Fruit fly (Drosophila melanogaster) whole organism, embryonic: ENCODE results near the gene Bicra.
A peak's percentile ranks its signal among the peaks of the same experiment; 100 is the strongest.

ENCODE experiments used
- Blimp-1 ChIP-seq: fragments of 200-800 bp; sonication (Bioruptor generic); optimal IDR thresholded peaks from 3 replicates; lab custom pipeline; 2018; ENCODE audit warnings: missing biosample characterization, missing genetic modification characterization, mild to moderate bottlenecking, moderate library complexity, missing genetic modification reagents
- CG11247 ChIP-seq: fragments of 200-800 bp; sonication (Bioruptor generic); IDR thresholded peaks from 2 replicates; pipeline ENCODE4 v1.3.6; 2022; ENCODE audit warnings: missing biosample characterization, missing genetic modification characterization
- CG11723 ChIP-seq: fragments of 200-800 bp; sonication (Bioruptor generic); optimal IDR thresholded peaks from 2 replicates; lab custom pipeline; 2017; ENCODE audit warnings: missing biosample characterization, mild to moderate bottlenecking, missing genetic modification characterization
- CG13296 ChIP-seq: fragments of 200-800 bp; sonication (Bioruptor generic); optimal IDR thresholded peaks from 3 replicates; lab custom pipeline; 2018; ENCODE audit warnings: missing biosample characterization, mild to moderate bottlenecking, missing genetic modification characterization
- CG14014 ChIP-seq: fragments of 200-800 bp; sonication (Bioruptor generic); IDR thresholded peaks from 2 replicates; pipeline ENCODE4 v1.3.6; 2022; ENCODE audit warnings: missing biosample characterization, missing genetic modification characterization
- CG14050 ChIP-seq: fragments of 200-800 bp; sonication (Bioruptor generic); IDR thresholded peaks from 3 replicates; pipeline ENCODE4 v1.3.6; 2022; ENCODE audit warnings: missing biosample characterization, missing genetic modification characterization
- CG14667 ChIP-seq: fragments of 200-800 bp; sonication (Bioruptor generic); IDR thresholded peaks from 2 replicates; pipeline ENCODE4 v1.3.6; 2022; ENCODE audit warnings: missing biosample characterization, missing genetic modification characterization
- CG15601 ChIP-seq: fragments of 200-800 bp; sonication (Bioruptor generic); optimal IDR thresholded peaks from 3 replicates; lab custom pipeline; 2019; ENCODE audit warnings: missing biosample characterization, mild to moderate bottlenecking, missing genetic modification characterization, moderate library complexity
- CG17186 ChIP-seq: fragments of 200-800 bp; sonication (Bioruptor generic); optimal IDR thresholded peaks from 3 replicates; lab custom pipeline; 2017; ENCODE audit warnings: missing biosample characterization, missing genetic modification reagents, missing genetic modification characterization
- CG17612 ChIP-seq: fragments of 200-800 bp; sonication (Bioruptor generic); IDR thresholded peaks from 2 replicates; pipeline ENCODE4 v1.3.6; 2022; ENCODE audit warnings: missing biosample characterization, missing genetic modification characterization
- CG2120 ChIP-seq: fragments of 200-800 bp; sonication (Bioruptor generic); optimal IDR thresholded peaks from 3 replicates; lab custom pipeline; 2016; ENCODE audit warnings: missing biosample characterization, missing genetic modification characterization
- CG4854 ChIP-seq: fragments of 200-800 bp; sonication (Bioruptor generic); optimal IDR thresholded peaks from 2 replicates; lab custom pipeline; 2016; ENCODE audit warnings: missing biosample characterization, missing genetic modification characterization, inconsistent platforms
- CG6654 ChIP-seq: fragments of 200-800 bp; sonication (Bioruptor generic); optimal IDR thresholded peaks from 2 replicates; lab custom pipeline; 2017; ENCODE audit warnings: missing biosample characterization, mild to moderate bottlenecking, missing genetic modification characterization
- CG7271 ChIP-seq: fragments of 200-800 bp; sonication (Bioruptor generic); optimal IDR thresholded peaks from 2 replicates; lab custom pipeline; 2018; ENCODE audit warnings: missing biosample characterization, mild to moderate bottlenecking, missing genetic modification characterization, moderate library complexity
- CG7357 ChIP-seq: fragments of 200-800 bp; sonication (Bioruptor generic); IDR thresholded peaks from 3 replicates; pipeline ENCODE4 v1.3.6; 2022; ENCODE audit warnings: missing biosample characterization, missing genetic modification characterization
- CG7786 ChIP-seq: fragments of 200-800 bp; sonication (Bioruptor generic); optimal IDR thresholded peaks from 2 replicates; lab custom pipeline; 2016; ENCODE audit warnings: missing biosample characterization, missing genetic modification characterization
- CG9817 ChIP-seq: fragments of 200-800 bp; sonication (Bioruptor generic); optimal IDR thresholded peaks from 2 replicates; lab custom pipeline; 2018; ENCODE audit warnings: missing biosample characterization, mild to moderate bottlenecking, missing genetic modification characterization, moderate library complexity
- CG9876 ChIP-seq: fragments of 200-800 bp; sonication (Bioruptor generic); optimal IDR thresholded peaks from 2 replicates; lab custom pipeline; 2016; ENCODE audit warnings: missing biosample characterization, missing genetic modification characterization
- CHES-1-like ChIP-seq: fragments of 200-800 bp; sonication (Bioruptor generic); optimal IDR thresholded peaks from 2 replicates; lab custom pipeline; 2016; ENCODE audit warnings: missing biosample characterization, missing genetic modification characterization
- CTCF ChIP-seq: fragments of 200-800 bp; sonication (Bioruptor generic); optimal IDR thresholded peaks from 2 replicates; lab custom pipeline; 2017; ENCODE audit warnings: missing biosample characterization, mild to moderate bottlenecking, missing genetic modification characterization, moderate library complexity
- GATAe ChIP-seq: fragments of 200-800 bp; sonication (Bioruptor generic); conservative IDR thresholded peaks from 2 replicates; pipeline ENCODE4 v1.3.6; 2022; ENCODE audit warnings: missing biosample characterization, missing genetic modification characterization
- HHEX ChIP-seq: fragments of 200-800 bp; sonication (Bioruptor generic); optimal IDR thresholded peaks from 3 replicates; lab custom pipeline; 2017; ENCODE audit warnings: missing biosample characterization, mild to moderate bottlenecking, missing genetic modification characterization, missing genetic modification reagents
- HLH4C ChIP-seq: fragments of 200-800 bp; sonication (Bioruptor generic); IDR thresholded peaks from 3 replicates; pipeline ENCODE4 v1.3.6; 2022; ENCODE audit warnings: missing biosample characterization, missing genetic modification characterization; ENCODE audit not compliant: partially characterized antibody
- HmgZ ChIP-seq: fragments of 200-800 bp; sonication (Bioruptor generic); optimal IDR thresholded peaks from 2 replicates; lab custom pipeline; 2018; ENCODE audit warnings: missing biosample characterization, mild to moderate bottlenecking, missing genetic modification characterization
- Mrtf ChIP-seq: fragments of 200-800 bp; sonication (Bioruptor generic); IDR thresholded peaks from 3 replicates; pipeline ENCODE4 v1.3.6; 2022; ENCODE audit warnings: missing biosample characterization, missing genetic modification characterization
- Nf-YC ChIP-seq: fragments of 200-800 bp; optimal IDR thresholded peaks from 3 replicates; lab custom pipeline; 2019; ENCODE audit warnings: missing biosample characterization, mild to moderate bottlenecking, missing genetic modification characterization, moderate library complexity
- Oli ChIP-seq: fragments of 200-800 bp; sonication (Bioruptor generic); optimal IDR thresholded peaks from 2 replicates; lab custom pipeline; 2018; ENCODE audit warnings: missing biosample characterization, mild to moderate bottlenecking, missing genetic modification characterization, moderate library complexity
- Six4 ChIP-seq: fragments of 200-800 bp; sonication (Bioruptor generic); optimal IDR thresholded peaks from 2 replicates; lab custom pipeline; 2016; ENCODE audit warnings: missing biosample characterization, missing genetic modification characterization
- Usf ChIP-seq: fragments of 200-800 bp; sonication (Bioruptor generic); optimal IDR thresholded peaks from 2 replicates; lab custom pipeline; 2017; ENCODE audit warnings: missing genotype, missing biosample characterization, missing genetic modification characterization
- Xrp1 ChIP-seq: fragments of 200-800 bp; sonication (Bioruptor generic); IDR thresholded peaks from 2 replicates; pipeline ENCODE4 v1.3.6; 2022; ENCODE audit warnings: missing biosample characterization, missing genetic modification characterization
- ac ChIP-seq: fragments of 200-800 bp; sonication (Bioruptor generic); optimal IDR thresholded peaks from 3 replicates; lab custom pipeline; 2017; ENCODE audit warnings: missing biosample characterization, mild to moderate bottlenecking, missing genetic modification characterization
- aop ChIP-seq: fragments of 200-800 bp; sonication (Bioruptor generic); IDR thresholded peaks from 2 replicates; pipeline ENCODE4 v1.3.6; 2022; ENCODE audit warnings: missing biosample characterization, missing genetic modification characterization
- az2 ChIP-seq: fragments of 200-800 bp; sonication (Bioruptor generic); optimal IDR thresholded peaks from 3 replicates; lab custom pipeline; 2016; ENCODE audit warnings: missing biosample characterization, missing genetic modification characterization
- bbx ChIP-seq: fragments of 200-800 bp; sonication (Bioruptor generic); IDR thresholded peaks from 2 replicates; pipeline ENCODE4 v1.3.6; 2022; ENCODE audit warnings: missing biosample characterization, missing genetic modification characterization; ENCODE audit not compliant: partially characterized antibody
- bigmax ChIP-seq: fragments of 200-800 bp; sonication (Bioruptor generic); optimal IDR thresholded peaks from 2 replicates; lab custom pipeline; 2018; ENCODE audit warnings: missing biosample characterization, mild to moderate bottlenecking, missing genetic modification characterization
- bsh ChIP-seq, 2 experiments: fragments of 200-800 bp; sonication (Bioruptor generic); optimal IDR thresholded peaks; 2 replicates each; lab custom pipeline; 2017 to 2018; ENCODE audit warnings: mild to moderate bottlenecking in 2 of 2, missing biosample characterization in 2 of 2, missing genetic modification characterization in 2 of 2, moderate library complexity in 1 of 2
- btn ChIP-seq: fragments of 200-800 bp; sonication (Bioruptor generic); optimal IDR thresholded peaks from 2 replicates; lab custom pipeline; 2016; ENCODE audit warnings: missing biosample characterization, missing genetic modification characterization
- cg ChIP-seq: fragments of 200-800 bp; sonication (Bioruptor generic); optimal IDR thresholded peaks from 3 replicates; lab custom pipeline; 2019; ENCODE audit warnings: missing biosample characterization, mild to moderate bottlenecking, missing genetic modification characterization, moderate library complexity
- dati ChIP-seq: fragments of 200-800 bp; sonication (Bioruptor generic); IDR thresholded peaks from 2 replicates; pipeline ENCODE4 v1.3.6; 2022; ENCODE audit warnings: missing biosample characterization, missing genetic modification characterization
- disco-r ChIP-seq: fragments of 200-800 bp; sonication (Bioruptor generic); optimal IDR thresholded peaks from 2 replicates; lab custom pipeline; 2016; ENCODE audit warnings: missing biosample characterization, missing genetic modification characterization
- gce ChIP-seq: fragments of 200-800 bp; sonication (Bioruptor generic); IDR thresholded peaks from 3 replicates; pipeline ENCODE4 v1.3.6; 2022; ENCODE audit warnings: missing biosample characterization, missing genetic modification characterization
- her ChIP-seq: fragments of 200-800 bp; sonication (Bioruptor generic); optimal IDR thresholded peaks from 2 replicates; lab custom pipeline; 2016; ENCODE audit warnings: missing biosample characterization, missing genetic modification characterization
- nerfin-1 ChIP-seq: fragments of 200-800 bp; sonication (Bioruptor generic); optimal IDR thresholded peaks from 3 replicates; lab custom pipeline; 2019; ENCODE audit warnings: missing biosample characterization, mild to moderate bottlenecking, missing genetic modification characterization, moderate library complexity
- odd ChIP-seq: fragments of 200-800 bp; sonication (Bioruptor generic); optimal IDR thresholded peaks from 2 replicates; lab custom pipeline; 2017; ENCODE audit warnings: missing biosample characterization, mild to moderate bottlenecking, missing genetic modification characterization
- otp ChIP-seq: fragments of 200-800 bp; sonication (Bioruptor generic); IDR thresholded peaks from 3 replicates; pipeline ENCODE4, ENCODE4 v1.3.6; 2022; ENCODE audit warnings: missing biosample characterization, missing genetic modification characterization
- psq ChIP-seq: fragments of 200-800 bp; sonication (Bioruptor generic); optimal IDR thresholded peaks from 2 replicates; lab custom pipeline; 2017; ENCODE audit warnings: missing biosample characterization, missing genetic modification characterization
- pum ChIP-seq: fragments of 200-800 bp; sonication (Bioruptor generic); optimal IDR thresholded peaks from 2 replicates; lab custom pipeline; 2016; ENCODE audit warnings: missing biosample characterization, missing genetic modification characterization
- sd ChIP-seq: fragments of 200-800 bp; sonication (Bioruptor generic); optimal IDR thresholded peaks from 3 replicates; lab custom pipeline; 2018; ENCODE audit warnings: missing biosample characterization, mild to moderate bottlenecking, missing genetic modification characterization, moderate library complexity
- stc ChIP-seq: fragments of 200-800 bp; sonication (Bioruptor generic); IDR thresholded peaks from 2 replicates; pipeline ENCODE4 v1.3.6; 2022; ENCODE audit warnings: missing biosample characterization, missing genetic modification characterization
- stwl ChIP-seq: fragments of 200-800 bp; sonication (Bioruptor generic); optimal IDR thresholded peaks from 3 replicates; lab custom pipeline; 2018; ENCODE audit warnings: missing biosample characterization, mild to moderate bottlenecking, missing genetic modification characterization, moderate library complexity
- yki ChIP-seq: fragments of >200 bp; optimal IDR thresholded peaks from 3 replicates; lab custom pipeline; 2018

Gene Bicra

DNA sequence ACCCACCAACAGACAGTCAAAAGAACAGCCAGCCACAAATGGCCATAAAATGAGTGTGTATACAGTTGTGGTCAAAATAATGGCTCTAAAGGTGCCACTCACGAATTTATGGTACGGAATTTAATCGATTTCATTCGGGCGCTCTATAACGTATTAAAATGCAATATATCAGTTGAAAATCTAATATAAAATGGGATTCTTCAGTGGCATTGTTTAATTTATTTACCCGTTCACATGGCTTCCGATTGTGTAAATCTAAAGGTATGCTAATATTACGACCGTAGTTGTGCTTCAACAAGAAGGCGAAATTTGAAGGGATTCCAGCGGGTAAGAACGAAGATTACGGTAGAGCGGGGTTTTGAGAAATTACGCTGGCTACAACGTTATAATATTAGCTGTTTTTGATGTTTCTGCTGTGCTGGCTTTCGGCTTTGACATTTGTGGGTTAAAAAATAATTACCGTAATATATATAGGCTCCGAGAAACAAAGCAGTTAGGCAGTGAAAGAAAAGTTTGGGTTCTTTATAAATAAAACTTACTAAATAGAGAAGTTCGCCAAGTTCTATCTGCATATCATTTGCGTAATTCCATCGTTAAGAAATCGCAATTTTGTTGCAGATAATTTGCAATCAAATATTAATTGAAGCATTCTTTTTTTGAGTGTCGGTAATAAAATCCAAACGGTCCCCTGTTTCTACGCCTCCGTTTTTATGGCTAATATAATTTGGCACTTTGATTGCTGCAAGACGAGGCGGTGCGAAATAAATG lies 13.0 kb downstream of the Bicra start (continued):
- TF ChIP-seq Xrp1 (GFP tag; lab: Robert Waterston, UW) (peak; percentile 21; the same call in 1 of the 2 replicates), Six4 (GFP tag; lab: Kevin White, UChicago) (no peak), Oli (tag; lab: Kevin White, UChicago) (no peak), HHEX (no peak), CG14014 (GFP tag; lab: Robert Waterston, UW) (0 out of 2 replicates have a peak, but pooled peaks have one; percentile 6), CG7271 (tag; lab: Kevin White, UChicago) (no peak), otp (GFP tag; lab: Robert Waterston, UW) (no peak), CG11723 (GFP tag; lab: Kevin White, UChicago) (no peak), her (no peak), stwl (tag; lab: Kevin White, UChicago) (no peak), psq (GFP tag; lab: Kevin White, UChicago) (no peak), dati (GFP tag; lab: Robert Waterston, UW) (no peak), GATAe (GFP tag; lab: Robert Waterston, UW) (no peak), ac (GFP tag; lab: Kevin White, UChicago) (no peak), CTCF (no peak), CG2120 (GFP tag; lab: Kevin White, UChicago) (peak; percentile 47), nerfin-1 (tag; lab: Kevin White, UChicago) (no peak), Blimp-1 (peak; percentile 13), sd (peak; percentile 12), CG6654 (no peak), stc (GFP tag; lab: Robert Waterston, UW) (peak; percentile 45), CG17186 (GFP tag; lab: Kevin White, UChicago) (no peak), Mrtf (GFP tag; lab: Robert Waterston, UW) (no peak), CG9817 (no peak), cg (no peak), CG9876 (no peak), Usf (GFP tag; lab: Kevin White, UChicago) (no peak), yki (no peak), aop (GFP tag; lab: Robert Waterston, UW) (no peak), CG15601 (tag; lab: Kevin White, UChicago) (no peak), CG11247 (no peak), CG13296 (GFP tag; lab: Kevin White, UChicago) (no peak), bsh (GFP tag; optimal IDR thresholded peaks at IDR 0.05; lab: Kevin White, UChicago) (peak in 1 of 2 experiments; percentile 4), HmgZ (tag; lab: Kevin White, UChicago) (no peak), bigmax (no peak), CG14050 (no peak), gce (no peak), bbx (GFP tag; lab: Robert Waterston, UW) (no peak), CG4854 (GFP tag; lab: Kevin White, UChicago) (no peak), Nf-YC (tag; lab: Kevin White, UChicago) (peak; percentile 12), btn (GFP tag; lab: Kevin White, UChicago) (no peak), pum (GFP tag; lab: Kevin White, UChicago) (no peak), CG7786 (GFP tag; lab: Kevin White, UChicago) (peak; percentile 9), HLH4C (GFP tag; lab: Robert Waterston, UW) (no peak), CG14667 (GFP tag; lab: Robert Waterston, UW) (no peak), odd (GFP tag; lab: Kevin White, UChicago) (no peak), CG7357 (GFP tag; lab: Robert Waterston, UW) (no peak), CG17612 (GFP tag; lab: Robert Waterston, UW) (no peak), az2 (GFP tag; lab: Kevin White, UChicago) (no peak), disco-r (no peak), CHES-1-like (GFP tag; lab: Kevin White, UChicago) (no peak)
